Worm (Caenorhabditis elegans): ENCODE measurements around the gene ins-12.

The ins-12 gene

DNA sequence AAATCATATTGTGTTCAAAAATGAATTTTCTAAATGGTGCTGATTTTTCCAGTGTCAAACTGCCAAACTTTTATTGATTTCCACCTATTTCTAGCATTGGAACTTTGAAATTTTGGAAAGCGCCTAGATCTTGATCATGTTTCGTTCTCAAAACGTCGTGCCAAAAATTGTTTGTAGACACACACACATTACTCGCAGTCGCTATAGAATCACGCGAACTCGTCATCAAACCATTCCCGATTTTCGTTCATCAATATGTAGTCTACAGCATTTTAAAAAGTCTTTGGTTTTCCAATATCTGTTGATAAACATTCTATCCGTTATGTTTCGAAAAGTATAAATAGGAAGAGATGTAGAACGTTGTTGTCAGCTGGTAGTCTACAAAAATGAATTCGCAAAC, 15.9 kb downstream of the ins-12 start, which contains the start of the genes C17C3.1 and C17C3.15:
TSS of gene C17C3.1 (plus strand) at position 301 of the 400 bp plus-strand sequence.
TSS of gene C17C3.15 (plus strand) at position 383 of the 400 bp plus-strand sequence.
- TF ChIP-seq C17E4.6 (GFP tag; IDR thresholded peaks at IDR 0.05) = no peak

DNA sequence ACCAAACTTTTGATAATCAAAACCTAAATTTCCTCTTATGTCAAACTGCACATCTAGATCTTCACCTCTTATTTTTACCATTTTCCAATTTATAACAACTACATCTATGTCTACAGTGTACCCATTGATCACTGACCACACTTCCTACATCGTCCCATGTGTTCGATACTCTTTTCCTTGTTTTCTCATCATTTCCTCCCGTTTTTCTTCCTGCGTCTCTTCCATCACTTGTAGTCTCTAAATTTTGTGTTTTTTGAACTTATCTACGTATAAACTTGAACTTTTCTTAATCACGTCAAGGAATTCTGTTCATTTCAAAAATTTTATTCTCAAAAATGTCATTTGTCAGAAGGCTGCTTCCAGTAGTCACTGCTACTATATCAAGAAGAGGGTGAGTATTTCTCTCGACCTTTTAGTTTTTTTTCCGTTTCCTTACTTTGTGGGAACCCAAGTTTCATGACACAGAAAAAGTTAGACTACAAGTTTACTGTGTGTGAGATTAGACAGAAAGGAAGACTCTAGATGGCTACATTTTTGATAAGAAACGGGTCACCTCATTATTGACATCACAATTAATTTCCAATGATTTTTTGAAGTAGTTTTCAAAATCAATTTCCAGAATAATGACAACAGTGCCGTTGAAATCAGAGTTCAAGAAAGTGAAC, 17.8 kb downstream of the ins-12 start:
- TF ChIP-seq madf-3 (GFP tag; IDR thresholded peaks at IDR 0.05) = no peak
- TF ChIP-seq T07F8.4 (tag; optimal IDR thresholded peaks at IDR 0.05) = no peak
- TF ChIP-seq lag-1 (GFP tag; IDR thresholded peaks at IDR 0.05) = no peak
- TF ChIP-seq F22D6.2 (tag; optimal IDR thresholded peaks at IDR 0.05) = no peak
- TF ChIP-seq attf-5 (GFP tag; optimal IDR thresholded peaks at IDR 0.05) = peak; percentile 5
- no peak for TF ChIP-seq ztf-25 (GFP tag; IDR thresholded peaks at IDR 0.05)
- no peak for TF ChIP-seq cebp-1 (GFP tag; IDR thresholded peaks at IDR 0.05)
- peak; percentile 28 for TF ChIP-seq cebp-1 (tag; optimal IDR thresholded peaks at IDR 0.05)
- TF ChIP-seq ztf-26 (tag; optimal IDR thresholded peaks at IDR 0.05) = peak; percentile 5
- no peak for TF ChIP-seq lin-26 (GFP tag; IDR thresholded peaks at IDR 0.05)
- 0 out of 2 replicates have a peak, but pooled peaks have one; percentile 32 for TF ChIP-seq hmg-1.2 (GFP tag; IDR thresholded peaks at IDR 0.05)
- TF ChIP-seq lin-54 (GFP tag; optimal IDR thresholded peaks at IDR 0.05) = no peak
- TF ChIP-seq T26A5.8 (tag; optimal IDR thresholded peaks at IDR 0.05) = no peak
- TF ChIP-seq egl-44 (GFP tag; IDR thresholded peaks at IDR 0.05) = no peak
- TF ChIP-seq sdz-38 (tag; optimal IDR thresholded peaks at IDR 0.05) = no peak
- no peak for TF ChIP-seq ceh-27 (GFP tag; optimal IDR thresholded peaks at IDR 0.05)
- TF ChIP-seq ama-1 (optimal IDR thresholded peaks at IDR 0.05) = peak; percentile 9
- TF ChIP-seq ama-1 (GFP tag; optimal IDR thresholded peaks at IDR 0.05) = no peak
- no peak for TF ChIP-seq nfya-2 (GFP tag; IDR thresholded peaks at IDR 0.05)
- TF ChIP-seq lin-40 (tag; optimal IDR thresholded peaks at IDR 0.05) = peak; percentile 18
- TF ChIP-seq atf-7 (tag; optimal IDR thresholded peaks at IDR 0.05) = peak; percentile 7
- TF ChIP-seq lsy-27 (tag; optimal IDR thresholded peaks at IDR 0.05; ENCODE audit: borderline replicate concordance, insufficient read depth) = no peak
- no peak for TF ChIP-seq nhr-27 (tag; optimal IDR thresholded peaks at IDR 0.05)
- no peak for TF ChIP-seq snpc-4 (GFP tag; optimal IDR thresholded peaks at IDR 0.05)
- TF ChIP-seq snpc-4 (tag; optimal IDR thresholded peaks at IDR 0.05) = peak in 1 of 4 experiments; percentile 51
- TF ChIP-seq K12H6.12 (tag; optimal IDR thresholded peaks at IDR 0.05) = no peak
- TF ChIP-seq unc-130 (GFP tag; optimal IDR thresholded peaks at IDR 0.05) = no peak
- no peak for TF ChIP-seq F55B11.4 (tag; optimal IDR thresholded peaks at IDR 0.05; ENCODE audit: borderline replicate concordance, insufficient read depth)
- TF ChIP-seq zfh-2 (GFP tag; conservative IDR thresholded peaks at IDR 0.05) = no peak
- TF ChIP-seq ztf-22 (GFP tag; optimal IDR thresholded peaks at IDR 0.05) = no peak
- no peak for TF ChIP-seq rec-8 (tag; optimal IDR thresholded peaks at IDR 0.05)
- no peak for TF ChIP-seq somi-1 (GFP tag; optimal IDR thresholded peaks at IDR 0.05)
- TF ChIP-seq tlf-1 (GFP tag; optimal IDR thresholded peaks at IDR 0.05) = no peak
- TF ChIP-seq Y79H2A.3 (GFP tag; conservative IDR thresholded peaks at IDR 0.05) = no peak
- no peak for TF ChIP-seq ceh-100 (GFP tag; IDR thresholded peaks at IDR 0.05)
- peak; percentile 38 for TF ChIP-seq nhr-80 (tag; optimal IDR thresholded peaks at IDR 0.05)
- TF ChIP-seq Y56A3A.18 (GFP tag; IDR thresholded peaks at IDR 0.05) = no peak
- TF ChIP-seq nfyb-1 (GFP tag; IDR thresholded peaks at IDR 0.05) = no peak; the same call in 1 of the 2 replicates
- TF ChIP-seq hlh-26 (GFP tag; conservative IDR thresholded peaks at IDR 0.05) = no peak
- TF ChIP-seq pbrm-1 (GFP tag; IDR thresholded peaks at IDR 0.05) = no peak
- TF ChIP-seq xnd-1 (tag; optimal IDR thresholded peaks at IDR 0.05) = no peak
- no peak for TF ChIP-seq aptf-2 (GFP tag; conservative IDR thresholded peaks at IDR 0.05)
- TF ChIP-seq ets-4 (GFP tag; optimal IDR thresholded peaks at IDR 0.05) = no peak
- TF ChIP-seq F57C9.4 (tag; optimal IDR thresholded peaks at IDR 0.05) = no peak
- TF ChIP-seq mel-28 (tag; optimal IDR thresholded peaks at IDR 0.05; ENCODE audit: borderline replicate concordance) = no peak
- no peak for TF ChIP-seq dpff-1 (tag; optimal IDR thresholded peaks at IDR 0.05)

All from whole organism, young adult.